Worm (Caenorhabditis elegans): ENCODE data around the gene drr-2.

DNA sequence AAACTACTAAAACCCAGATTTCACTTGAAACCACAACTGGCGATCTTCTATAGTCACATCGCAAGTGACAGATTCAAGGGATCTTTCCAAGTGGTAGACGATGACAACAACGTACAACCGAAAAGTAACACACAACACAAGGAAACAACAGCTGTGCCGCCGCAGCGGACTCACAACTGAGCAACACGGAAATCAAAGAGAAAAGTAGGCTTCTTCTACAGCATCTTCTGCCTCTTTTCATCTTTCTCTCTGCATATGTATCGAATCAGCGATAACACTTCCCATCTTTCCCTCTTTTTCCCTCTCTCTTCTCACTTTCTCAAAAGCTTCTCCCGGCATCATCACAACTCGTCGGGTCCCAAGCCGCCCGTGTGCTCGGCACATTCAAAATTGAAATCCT, 26.6 kb downstream of the drr-2 start, which contains the start of gene T12D8.9:
- TF ChIP-seq ama-1 (optimal IDR thresholded peaks at IDR 0.05): no peak
- no peak for TF ChIP-seq scrt-1 (GFP tag; IDR thresholded peaks at IDR 0.05)
- TF ChIP-seq pes-1 (GFP tag; IDR thresholded peaks at IDR 0.05): no peak
- no peak for TF ChIP-seq tra-4 (tag; optimal IDR thresholded peaks at IDR 0.05)
- TF ChIP-seq ceh-36 (tag; optimal IDR thresholded peaks at IDR 0.05): no peak
- no peak for TF ChIP-seq aly-1 (tag; optimal IDR thresholded peaks at IDR 0.05)
- no peak for TF ChIP-seq hnd-1 (tag; optimal IDR thresholded peaks at IDR 0.05)
- no peak for TF ChIP-seq B0310.2 (tag; optimal IDR thresholded peaks at IDR 0.05)
